Fruit fly (Drosophila melanogaster) whole organism, embryonic: ENCODE measurements around the gene Pxd.

Source experiments
- Bdp1 ChIP-seq: fragments of 200-800 bp; sonication (Bioruptor generic); optimal IDR thresholded peaks from 3 replicates; lab custom pipeline; 2016; ENCODE audit warnings: missing biosample characterization, missing genetic modification characterization
- Bteb2 ChIP-seq: fragments of 200-800 bp; sonication (Bioruptor generic); optimal IDR thresholded peaks from 2 replicates; lab custom pipeline; 2016; ENCODE audit warnings: missing biosample characterization, missing genetic modification characterization
- CG10321 ChIP-seq: fragments of 200-800 bp; sonication (Bioruptor generic); IDR thresholded peaks from 2 replicates; pipeline ENCODE4 v1.3.6; 2022; ENCODE audit warnings: missing biosample characterization, missing genetic modification characterization
- CG10366 ChIP-seq: fragments of 200-800 bp; sonication (Bioruptor generic); IDR thresholded peaks from 2 replicates; pipeline ENCODE4 v1.3.6; 2022; ENCODE audit warnings: missing biosample characterization, missing genetic modification characterization
- CG10654 ChIP-seq: fragments of 200-800 bp; sonication (Bioruptor generic); optimal IDR thresholded peaks from 2 replicates; lab custom pipeline; 2016; ENCODE audit warnings: missing biosample characterization, missing genetic modification characterization
- CG10959 ChIP-seq: fragments of 200-800 bp; sonication (Bioruptor generic); IDR thresholded peaks from 2 replicates; pipeline ENCODE4 v1.3.6; 2022; ENCODE audit warnings: missing biosample characterization, missing genetic modification characterization
- CG14441 ChIP-seq: fragments of 200-800 bp; sonication (Bioruptor generic); IDR thresholded peaks from 2 replicates; pipeline ENCODE4 v1.3.6; 2022; ENCODE audit warnings: missing biosample characterization, missing genetic modification characterization
- CG15269 ChIP-seq: fragments of 200-800 bp; sonication (Bioruptor generic); optimal IDR thresholded peaks from 2 replicates; lab custom pipeline; 2018; ENCODE audit warnings: missing biosample characterization, mild to moderate bottlenecking, missing genetic modification characterization, moderate library complexity
- CG15696 ChIP-seq: fragments of 200-800 bp; sonication (Bioruptor generic); optimal IDR thresholded peaks from 2 replicates; lab custom pipeline; 2019; ENCODE audit warnings: missing biosample characterization, mild to moderate bottlenecking, missing genetic modification characterization, moderate library complexity
- CG16815 ChIP-seq: fragments of 200-800 bp; sonication (Bioruptor generic); optimal IDR thresholded peaks from 3 replicates; lab custom pipeline; 2017; ENCODE audit warnings: missing biosample characterization, mild to moderate bottlenecking, missing genetic modification characterization
- CG17802 ChIP-seq: fragments of 200-800 bp; sonication (Bioruptor generic); optimal IDR thresholded peaks from 2 replicates; lab custom pipeline; 2018; ENCODE audit warnings: missing biosample characterization, mild to moderate bottlenecking, missing genetic modification characterization, moderate library complexity
- CG18262 ChIP-seq: fragments of 200-800 bp; optimal IDR thresholded peaks from 3 replicates; lab custom pipeline; 2019; ENCODE audit warnings: missing biosample characterization, mild to moderate bottlenecking, missing genetic modification characterization, moderate library complexity
- CG2199 ChIP-seq: fragments of 200-800 bp; sonication (Bioruptor generic); IDR thresholded peaks from 3 replicates; pipeline ENCODE4 v1.3.6; 2022; ENCODE audit warnings: missing biosample characterization, missing genetic modification characterization
- CG2712 ChIP-seq: fragments of 200-800 bp; optimal IDR thresholded peaks from 3 replicates; lab custom pipeline; 2019; ENCODE audit warnings: missing biosample characterization, mild to moderate bottlenecking, missing genetic modification characterization, moderate library complexity
- CG31365 ChIP-seq: fragments of 200-800 bp; sonication (Bioruptor generic); optimal IDR thresholded peaks from 2 replicates; lab custom pipeline; 2018; ENCODE audit warnings: missing biosample characterization, mild to moderate bottlenecking, missing genetic modification characterization
- CG3726 ChIP-seq: fragments of 200-800 bp; sonication (Bioruptor generic); IDR thresholded peaks from 3 replicates; pipeline ENCODE4, ENCODE4 v1.3.6; 2022; ENCODE audit warnings: missing biosample characterization, missing genetic modification characterization
- CG8478 ChIP-seq: fragments of >200 bp; optimal IDR thresholded peaks from 2 replicates; lab custom pipeline; 2018
- CG9876 ChIP-seq: fragments of 200-800 bp; sonication (Bioruptor generic); optimal IDR thresholded peaks from 2 replicates; lab custom pipeline; 2016; ENCODE audit warnings: missing biosample characterization, missing genetic modification characterization
- D19B ChIP-seq: fragments of 200-800 bp; sonication (Bioruptor generic); optimal IDR thresholded peaks from 2 replicates; lab custom pipeline; 2017; ENCODE audit warnings: missing biosample characterization, mild to moderate bottlenecking, missing genetic modification characterization
- Dbx ChIP-seq: fragments of 200-800 bp; sonication (Bioruptor generic); IDR thresholded peaks from 3 replicates; pipeline ENCODE4 v1.3.6; 2022; ENCODE audit warnings: missing biosample characterization, missing genetic modification characterization
- Deaf1 ChIP-seq: fragments of 200-800 bp; optimal IDR thresholded peaks from 3 replicates; lab custom pipeline; 2019; ENCODE audit warnings: missing biosample characterization, mild to moderate bottlenecking, missing genetic modification characterization, moderate library complexity
- Dp ChIP-seq: fragments of 200-800 bp; sonication (Bioruptor generic); optimal IDR thresholded peaks from 2 replicates; lab custom pipeline; 2018; ENCODE audit warnings: missing biosample characterization, mild to moderate bottlenecking, missing genetic modification characterization, moderate library complexity
- GATAe ChIP-seq: fragments of 200-800 bp; sonication (Bioruptor generic); conservative IDR thresholded peaks from 2 replicates; pipeline ENCODE4 v1.3.6; 2022; ENCODE audit warnings: missing biosample characterization, missing genetic modification characterization
- HmgZ ChIP-seq: fragments of 200-800 bp; sonication (Bioruptor generic); optimal IDR thresholded peaks from 2 replicates; lab custom pipeline; 2018; ENCODE audit warnings: missing biosample characterization, mild to moderate bottlenecking, missing genetic modification characterization
- Hr3 ChIP-seq: fragments of 200-800 bp; sonication (Bioruptor generic); optimal IDR thresholded peaks from 3 replicates; lab custom pipeline; 2016; ENCODE audit warnings: missing biosample characterization, missing genetic modification characterization
- Mrtf ChIP-seq: fragments of 200-800 bp; sonication (Bioruptor generic); IDR thresholded peaks from 3 replicates; pipeline ENCODE4 v1.3.6; 2022; ENCODE audit warnings: missing biosample characterization, missing genetic modification characterization
- NfI ChIP-seq: fragments of 200-800 bp; sonication (Bioruptor generic); optimal IDR thresholded peaks from 3 replicates; lab custom pipeline; 2018; ENCODE audit warnings: missing biosample characterization, mild to moderate bottlenecking, missing genetic modification characterization, moderate library complexity
- Sox102F ChIP-seq: fragments of 200-800 bp; sonication (Bioruptor generic); optimal IDR thresholded peaks from 2 replicates; lab custom pipeline; 2018; ENCODE audit warnings: missing biosample characterization, mild to moderate bottlenecking, missing genetic modification characterization, moderate library complexity
- Sry-δ ChIP-seq: fragments of 200-800 bp; sonication (Bioruptor generic); optimal IDR thresholded peaks from 2 replicates; lab custom pipeline; 2016; ENCODE audit warnings: missing biosample characterization, missing genetic modification characterization
- TFAM ChIP-seq: fragments of 200-800 bp; sonication (Bioruptor generic); optimal IDR thresholded peaks from 2 replicates; lab custom pipeline; 2017; ENCODE audit warnings: missing biosample characterization, missing genetic modification characterization, inconsistent platforms
- Trl ChIP-seq, 3 experiments: fragments of >200 bp in 2 of 3; fragments of 200-800 bp in 1 of 3; sonication (Bioruptor generic) in 1 of 3; optimal IDR thresholded peaks; 2 replicates in 1 of 3; 3 replicates in 2 of 3; lab custom pipeline; 2016 to 2017; ENCODE audit warnings: missing biosample characterization in 1 of 3, missing genetic modification characterization in 1 of 3
- Usf ChIP-seq: fragments of 200-800 bp; sonication (Bioruptor generic); optimal IDR thresholded peaks from 2 replicates; lab custom pipeline; 2017; ENCODE audit warnings: missing genotype, missing biosample characterization, missing genetic modification characterization
- Xrp1 ChIP-seq: fragments of 200-800 bp; sonication (Bioruptor generic); IDR thresholded peaks from 2 replicates; pipeline ENCODE4 v1.3.6; 2022; ENCODE audit warnings: missing biosample characterization, missing genetic modification characterization
- cg ChIP-seq: fragments of 200-800 bp; sonication (Bioruptor generic); optimal IDR thresholded peaks from 3 replicates; lab custom pipeline; 2019; ENCODE audit warnings: missing biosample characterization, mild to moderate bottlenecking, missing genetic modification characterization, moderate library complexity
- crc ChIP-seq: fragments of 200-800 bp; sonication (Bioruptor generic); optimal IDR thresholded peaks from 2 replicates; lab custom pipeline; 2016; ENCODE audit warnings: missing biosample characterization, missing genetic modification characterization
- cwo ChIP-seq: fragments of 200-800 bp; sonication (Bioruptor generic); optimal IDR thresholded peaks from 3 replicates; lab custom pipeline; 2017; ENCODE audit warnings: missing biosample characterization, missing genetic modification characterization, mild to moderate bottlenecking, moderate library complexity, missing genetic modification reagents
- dm ChIP-seq: fragments of 200-800 bp; sonication (Bioruptor generic); optimal IDR thresholded peaks from 3 replicates; lab custom pipeline; 2016; ENCODE audit warnings: missing biosample characterization, missing genetic modification characterization
- grau ChIP-seq: fragments of 200-800 bp; optimal IDR thresholded peaks from 3 replicates; lab custom pipeline; 2019; ENCODE audit warnings: missing biosample characterization, mild to moderate bottlenecking, missing genetic modification characterization, moderate library complexity
- insv ChIP-seq, 2 experiments: fragments of 200-800 bp; sonication (Bioruptor generic); optimal IDR thresholded peaks; 3 replicates each; lab custom pipeline; 2016 to 2018; ENCODE audit warnings: missing biosample characterization in 2 of 2, missing genetic modification characterization in 2 of 2
- lov ChIP-seq, 2 experiments: fragments of 200-800 bp in 1 of 2; fragments of >200 bp in 1 of 2; sonication (Bioruptor generic) in 1 of 2; IDR thresholded peaks in 1 of 2; optimal IDR thresholded peaks in 1 of 2; 2 replicates in 1 of 2; 3 replicates in 1 of 2; pipeline versions ENCODE4 v1.3.6 to Lab custom; 2017 to 2022; ENCODE audit warnings: missing biosample characterization in 1 of 2, missing genetic modification characterization in 1 of 2
- maf-S ChIP-seq: fragments of 200-800 bp; sonication (Bioruptor generic); optimal IDR thresholded peaks from 2 replicates; lab custom pipeline; 2016; ENCODE audit warnings: missing biosample characterization, missing genetic modification characterization
- phol ChIP-seq: fragments of 200-800 bp; sonication (Bioruptor generic); optimal IDR thresholded peaks from 3 replicates; lab custom pipeline; 2018; ENCODE audit warnings: missing biosample characterization, mild to moderate bottlenecking, missing genetic modification characterization, moderate library complexity
- run ChIP-seq: fragments of 200-800 bp; sonication (Bioruptor generic); optimal IDR thresholded peaks from 3 replicates; lab custom pipeline; 2018; ENCODE audit warnings: missing biosample characterization, mild to moderate bottlenecking, missing genetic modification characterization
- sim ChIP-seq: fragments of 200-800 bp; sonication (Bioruptor generic); IDR thresholded peaks from 2 replicates; pipeline ENCODE4 v1.3.6; 2022; ENCODE audit warnings: missing biosample characterization, missing genetic modification characterization
- slou ChIP-seq: fragments of 200-800 bp; sonication (Bioruptor generic); optimal IDR thresholded peaks from 3 replicates; lab custom pipeline; 2016; ENCODE audit warnings: missing biosample characterization, missing genetic modification characterization
- so ChIP-seq: fragments of 200-800 bp; sonication (Bioruptor generic); IDR thresholded peaks from 3 replicates; pipeline ENCODE4 v1.3.6; 2022; ENCODE audit warnings: missing biosample characterization, missing genetic modification characterization
- sqz ChIP-seq: fragments of 200-800 bp; sonication (Bioruptor generic); optimal IDR thresholded peaks from 3 replicates; lab custom pipeline; 2018; ENCODE audit warnings: missing biosample characterization, mild to moderate bottlenecking, missing genetic modification characterization
- trem ChIP-seq: fragments of 200-800 bp; optimal IDR thresholded peaks from 3 replicates; lab custom pipeline; 2019; ENCODE audit warnings: missing biosample characterization, mild to moderate bottlenecking, missing genetic modification characterization, moderate library complexity
- trh ChIP-seq: fragments of 200-800 bp; sonication (Bioruptor generic); optimal IDR thresholded peaks from 2 replicates; lab custom pipeline; 2016; ENCODE audit warnings: missing biosample characterization, missing genetic modification characterization
- wor ChIP-seq: fragments of 200-800 bp; sonication (Bioruptor generic); IDR thresholded peaks from 2 replicates; pipeline ENCODE4 v1.3.6; 2022; ENCODE audit warnings: missing biosample characterization, missing genetic modification characterization

Gene Pxd

DNA sequence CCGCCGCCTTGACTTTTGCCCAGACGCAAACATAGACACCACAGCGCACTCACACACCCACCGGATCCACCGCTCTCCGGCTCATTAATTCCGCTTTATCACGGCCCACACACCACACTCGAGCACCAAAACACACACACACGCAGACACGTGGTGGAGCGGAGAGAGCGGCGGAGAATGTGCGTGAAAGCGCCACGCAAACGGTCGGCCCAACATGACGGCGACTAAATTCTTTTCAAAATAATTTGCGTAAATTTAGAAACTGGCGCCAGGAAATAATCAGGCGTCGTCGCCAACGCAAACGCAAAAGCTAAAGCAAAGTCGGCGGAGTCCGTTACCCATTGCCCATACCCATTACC is 45.4 kb downstream of the Pxd start (continued):
- TF ChIP-seq CG10321 (GFP tag; lab: Robert Waterston, UW) (no peak), cg (GFP tag; lab: Kevin White, UChicago) (peak; percentile 88), sqz (GFP tag; lab: Kevin White, UChicago) (no peak), grau (no peak), lov (optimal IDR thresholded peaks at IDR 0.05; lab: Kevin White, UChicago) (no peak), lov (GFP tag; IDR thresholded peaks at IDR 0.05; lab: Robert Waterston, UW) (0 out of 3 replicates have a peak, but pooled peaks have one; percentile 5), Trl (optimal IDR thresholded peaks at IDR 0.05; lab: Kevin White, UChicago) (peak; percentile 30 to 57), Trl (GFP tag; optimal IDR thresholded peaks at IDR 0.05; lab: Kevin White, UChicago) (no peak), CG31365 (tag; lab: Kevin White, UChicago) (no peak), NfI (GFP tag; lab: Kevin White, UChicago) (no peak), run (tag; lab: Kevin White, UChicago) (no peak), D19B (GFP tag; lab: Kevin White, UChicago) (no peak)

DNA sequence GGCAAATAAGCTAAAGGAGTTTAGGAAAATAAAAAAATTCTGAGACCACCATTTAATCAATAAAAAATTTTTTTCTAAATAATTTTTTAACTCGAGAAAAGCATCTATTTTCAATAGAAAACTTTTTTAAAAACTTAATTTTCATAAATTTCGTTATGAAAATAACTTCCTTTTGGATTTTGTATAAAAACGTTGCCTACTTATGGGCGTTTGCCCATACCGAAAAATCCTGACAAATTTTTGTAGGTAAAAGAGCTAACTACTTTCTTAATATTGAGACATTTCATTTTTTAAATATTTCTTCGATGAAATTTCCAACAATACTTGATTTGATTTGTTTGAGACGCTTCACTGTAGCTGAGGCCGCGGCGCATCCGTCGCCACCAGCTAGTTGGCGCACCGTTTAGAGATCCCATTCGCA is 45.9 kb downstream of the Pxd start:
- no peak for TF ChIP-seq dm (GFP tag; lab: Kevin White, UChicago)
- no peak for TF ChIP-seq slou (GFP tag; lab: Kevin White, UChicago)
- TF ChIP-seq cwo (GFP tag; lab: Kevin White, UChicago) = no peak
- TF ChIP-seq CG2712 (tag; lab: Kevin White, UChicago) = peak; percentile 63
- peak; percentile 66; the same call in 1 of the 2 replicates for TF ChIP-seq Xrp1 (GFP tag; lab: Robert Waterston, UW)
- no peak for TF ChIP-seq maf-S (GFP tag; lab: Kevin White, UChicago)
- peak; percentile 27 for TF ChIP-seq Bteb2 (GFP tag; lab: Kevin White, UChicago)
- no peak for TF ChIP-seq sim
- peak; percentile 32; the same call in 1 of the 2 replicates for TF ChIP-seq CG14441 (GFP tag; lab: Robert Waterston, UW)
- TF ChIP-seq CG10959 (GFP tag; lab: Robert Waterston, UW) = no peak
- TF ChIP-seq Bdp1 = no peak
- TF ChIP-seq GATAe (GFP tag; lab: Robert Waterston, UW) = no peak
- TF ChIP-seq Sox102F (GFP tag; lab: Kevin White, UChicago) = peak; percentile 69
- TF ChIP-seq sqz (GFP tag; lab: Kevin White, UChicago) = no peak
- TF ChIP-seq CG16815 (GFP tag; lab: Kevin White, UChicago) = peak; percentile 30
- no peak for TF ChIP-seq trh (GFP tag; lab: Kevin White, UChicago)
- TF ChIP-seq Deaf1 (tag; lab: Kevin White, UChicago) = no peak
- TF ChIP-seq Sry-δ (GFP tag; lab: Kevin White, UChicago) = no peak
- TF ChIP-seq Usf (GFP tag; lab: Kevin White, UChicago) = peak; percentile 35
- peak; percentile 66 for TF ChIP-seq phol (tag; lab: Kevin White, UChicago)
- 0 out of 3 replicates have a peak, but pooled peaks have one; percentile 33 for TF ChIP-seq CG3726 (GFP tag; lab: Robert Waterston, UW)
- TF ChIP-seq CG9876 = no peak
- TF ChIP-seq wor (GFP tag; lab: Robert Waterston, UW) = peak; percentile 49; the same call in 1 of the 2 replicates
- TF ChIP-seq Hr3 (GFP tag; lab: Kevin White, UChicago) = peak; percentile 41
- TF ChIP-seq CG8478 = no peak
- TF ChIP-seq Dbx = no peak
- TF ChIP-seq TFAM (GFP tag; lab: Kevin White, UChicago) = no peak
- no peak for TF ChIP-seq HmgZ (tag; lab: Kevin White, UChicago)
- no peak for TF ChIP-seq so (GFP tag; lab: Robert Waterston, UW)
- TF ChIP-seq CG10654 = peak; percentile 46
- no peak for TF ChIP-seq CG2199
- TF ChIP-seq CG18262 (tag; lab: Kevin White, UChicago) = peak; percentile 79
- no peak for TF ChIP-seq insv (GFP tag; optimal IDR thresholded peaks at IDR 0.05; lab: Kevin White, UChicago)
- peak; percentile 18 for TF ChIP-seq trem (tag; lab: Kevin White, UChicago)
- peak; percentile 39 for TF ChIP-seq CG15269 (tag; lab: Kevin White, UChicago)
- TF ChIP-seq Dp = no peak
- no peak for TF ChIP-seq CG10321 (GFP tag; lab: Robert Waterston, UW)
- TF ChIP-seq Mrtf (GFP tag; lab: Robert Waterston, UW) = no peak
- no peak for TF ChIP-seq crc (GFP tag; lab: Kevin White, UChicago)
- no peak for TF ChIP-seq CG17802 (tag; lab: Kevin White, UChicago)
- peak; percentile 51 for TF ChIP-seq CG15696 (tag; lab: Kevin White, UChicago)
- TF ChIP-seq CG10366 (GFP tag; lab: Robert Waterston, UW) = no peak
